Worm (Caenorhabditis elegans): ENCODE measurements around the gene F40G12.7.

F40G12.7 gene

DNA sequence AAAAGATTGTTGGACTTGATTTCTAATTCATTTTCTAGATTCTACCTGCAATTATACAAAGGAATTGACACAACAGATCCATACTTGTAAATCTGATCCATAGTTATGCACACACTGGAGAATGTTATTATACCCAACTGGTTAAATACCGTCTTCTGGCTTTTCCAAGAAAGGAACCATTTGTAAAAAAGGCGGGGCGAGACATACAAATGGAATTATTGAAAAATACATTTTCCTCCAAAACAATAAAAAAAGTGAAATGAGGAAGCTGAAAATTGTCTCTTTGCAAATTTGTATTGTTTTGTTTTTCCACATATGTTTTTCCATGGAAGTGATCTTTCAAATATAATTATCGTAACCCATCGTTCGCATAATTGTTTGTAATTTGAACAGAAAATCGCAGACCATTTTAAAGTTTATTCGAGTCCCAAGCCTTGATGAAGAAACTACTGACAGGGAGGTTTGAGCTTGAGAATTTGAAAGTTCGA is 7.9 kb downstream of the F40G12.7 start, which contains the start of the genes srt-74 and F40G12.9:
Gene srt-74 (minus strand): TSS at position 101 of the 488 bp plus-strand sequence.
Gene F40G12.9 (plus strand): TSS at position 438 of the 488 bp plus-strand sequence.
- TF ChIP-seq nhr-19 (GFP tag; conservative IDR thresholded peaks at IDR 0.05), result no peak
- TF ChIP-seq dsc-1 (tag; optimal IDR thresholded peaks at IDR 0.05), result no peak
- no peak for TF ChIP-seq C34B4.2 (tag; optimal IDR thresholded peaks at IDR 0.05)
- TF ChIP-seq fkh-4 (tag; optimal IDR thresholded peaks at IDR 0.05; ENCODE audit: borderline replicate concordance), result no peak

- TF ChIP-seq lin-14 (GFP tag; optimal IDR thresholded peaks at IDR 0.05) (no peak), skn-1 (tag; optimal IDR thresholded peaks at IDR 0.05) (no peak), lsy-2 (tag; optimal IDR thresholded peaks at IDR 0.05) (no peak), sup-37 (GFP tag; optimal IDR thresholded peaks at IDR 0.05) (no peak), egl-27 (tag; optimal IDR thresholded peaks at IDR 0.05) (no peak), hlh-4 (tag; optimal IDR thresholded peaks at IDR 0.05) (no peak), nhr-237 (tag; optimal IDR thresholded peaks at IDR 0.05) (no peak), aly-2 (tag; optimal IDR thresholded peaks at IDR 0.05) (no peak), unc-98 (GFP tag; IDR thresholded peaks at IDR 0.05) (no peak), efl-3 (GFP tag; optimal IDR thresholded peaks at IDR 0.05) (no peak)
Measured at ce11 chrV:14283241-14283640, 8.9 kb downstream of the F40G12.7 start, which contains the start of gene F40G12.10. F40G12.10 (plus strand) TSS chrV:14283541.

- TF ChIP-seq rnt-1 (tag; optimal IDR thresholded peaks at IDR 0.05), result no peak
Measured at ce11 chrV:14285803-14286202, 11.4 kb downstream of the F40G12.7 start, which contains the start of gene F40G12.11. F40G12.11 (plus strand) TSS chrV:14286171.

DNA sequence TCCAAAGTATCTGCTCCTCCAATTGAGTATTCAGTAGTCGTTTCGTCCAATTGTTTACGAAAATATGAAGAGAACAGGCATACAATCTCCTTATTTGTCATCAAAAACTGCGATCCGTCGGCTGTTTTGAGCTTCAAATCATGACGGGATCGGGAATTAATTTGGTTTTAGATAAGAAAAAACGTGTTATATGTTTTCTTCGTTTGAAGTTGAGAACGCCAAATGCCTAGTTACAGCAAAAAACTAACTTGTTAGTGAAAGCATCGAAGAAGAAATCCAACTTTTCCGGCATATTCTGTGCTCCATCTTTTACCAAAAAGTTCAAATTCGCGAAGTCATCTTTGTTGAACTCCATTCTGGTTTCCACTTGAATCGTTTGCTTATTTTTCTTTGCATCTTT is 15.0 kb downstream of the F40G12.7 start, which contains the start of gene F14D7.1:
Gene F14D7.1 (minus strand): TSS at position 101 of the 400 bp plus-strand sequence.
- TF ChIP-seq isw-1 (GFP tag; IDR thresholded peaks at IDR 0.05) (no peak), ztf-11 (tag; optimal IDR thresholded peaks at IDR 0.05) (no peak), aha-1 (tag; optimal IDR thresholded peaks at IDR 0.05) (no peak), lsy-2 (tag; optimal IDR thresholded peaks at IDR 0.05) (no peak), ceh-90 (tag; optimal IDR thresholded peaks at IDR 0.05) (no peak), unc-130 (tag; optimal IDR thresholded peaks at IDR 0.05) (no peak), ama-1 (optimal IDR thresholded peaks at IDR 0.05) (no peak), unc-86 (tag; optimal IDR thresholded peaks at IDR 0.05) (no peak), mep-1 (tag; optimal IDR thresholded peaks at IDR 0.05) (no peak), rnt-1 (tag; optimal IDR thresholded peaks at IDR 0.05) (no peak), ceh-82 (tag; optimal IDR thresholded peaks at IDR 0.05) (no peak), unc-98 (GFP tag; IDR thresholded peaks at IDR 0.05) (no peak), nhr-47 (tag; optimal IDR thresholded peaks at IDR 0.05) (no peak), ztf-4 (tag; optimal IDR thresholded peaks at IDR 0.05) (no peak), mab-9 (GFP tag; IDR thresholded peaks at IDR 0.05) (no peak), pag-3 (tag; optimal IDR thresholded peaks at IDR 0.05; ENCODE audit: borderline replicate concordance, insufficient read depth) (no peak), fos-1 (tag; optimal IDR thresholded peaks at IDR 0.05) (no peak), ets-5 (GFP tag; IDR thresholded peaks at IDR 0.05) (no peak), swsn-7 (tag; optimal IDR thresholded peaks at IDR 0.05) (no peak)

DNA sequence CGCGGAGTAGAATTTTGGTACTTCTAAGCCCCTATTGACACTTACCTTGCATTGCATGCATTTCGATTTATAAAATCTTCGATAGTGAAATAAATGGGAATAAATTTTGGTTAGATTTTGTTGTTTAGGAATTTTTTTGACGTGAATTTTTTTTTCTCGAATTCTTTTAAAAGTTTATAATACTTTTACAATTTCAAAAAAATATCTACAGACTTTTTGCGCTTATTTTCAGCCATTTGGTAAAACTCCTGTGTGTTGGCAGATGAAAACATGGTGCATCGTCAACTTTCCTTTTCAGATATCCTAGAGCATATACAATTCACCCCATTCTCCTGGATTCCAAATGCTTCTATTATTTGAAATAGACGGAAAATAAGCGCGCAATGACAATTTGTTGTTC is 16.3 kb downstream of the F40G12.7 start, which contains the start of gene F14D7.18:
Gene F14D7.18 (minus strand): TSS at position 101 of the 400 bp plus-strand sequence.
- TF ChIP-seq C34B4.2 (tag; optimal IDR thresholded peaks at IDR 0.05), result no peak
- no peak for TF ChIP-seq skn-1 (tag; optimal IDR thresholded peaks at IDR 0.05)
- no peak for TF ChIP-seq snpc-4 (tag; optimal IDR thresholded peaks at IDR 0.05)
- TF ChIP-seq blmp-1 (tag; optimal IDR thresholded peaks at IDR 0.05), result no peak
- no peak for TF ChIP-seq mef-2 (tag; optimal IDR thresholded peaks at IDR 0.05)
- TF ChIP-seq F16B12.6 (tag; optimal IDR thresholded peaks at IDR 0.05), result no peak
- TF ChIP-seq grh-1 (GFP tag; IDR thresholded peaks at IDR 0.05), result no peak
- no peak for TF ChIP-seq Y116A8C.19 (tag; optimal IDR thresholded peaks at IDR 0.05; ENCODE audit: borderline replicate concordance)
- TF ChIP-seq nhr-47 (tag; optimal IDR thresholded peaks at IDR 0.05), result no peak
- TF ChIP-seq tbx-2 (tag; optimal IDR thresholded peaks at IDR 0.05), result no peak
- no peak for TF ChIP-seq nhr-90 (tag; optimal IDR thresholded peaks at IDR 0.05; ENCODE audit: poor library complexity)
- TF ChIP-seq snu-23 (GFP tag; optimal IDR thresholded peaks at IDR 0.05), result no peak
- no peak for TF ChIP-seq ces-1 (GFP tag; optimal IDR thresholded peaks at IDR 0.05)
- no peak for TF ChIP-seq egl-27 (tag; optimal IDR thresholded peaks at IDR 0.05)
- TF ChIP-seq nhr-11 (tag; optimal IDR thresholded peaks at IDR 0.05), result no peak

All from whole organism, L1 larva.